Fruit fly (Drosophila melanogaster) whole organism, embryonic: ENCODE results near the gene edin.

ENCODE experiments used
- Atf-2 ChIP-seq: fragments of 200-800 bp; sonication (Bioruptor generic); optimal IDR thresholded peaks from 2 replicates; lab custom pipeline; 2016; ENCODE audit warnings: missing biosample characterization, missing genetic modification characterization
- B-H2 ChIP-seq: fragments of 200-800 bp; sonication (Bioruptor generic); optimal IDR thresholded peaks from 2 replicates; lab custom pipeline; 2018; ENCODE audit warnings: missing biosample characterization, mild to moderate bottlenecking, missing genetic modification characterization
- Bgb ChIP-seq: fragments of 200-800 bp; sonication (Bioruptor generic); IDR thresholded peaks from 2 replicates; pipeline ENCODE4 v1.3.6; 2022; ENCODE audit warnings: missing biosample characterization, missing genetic modification characterization; ENCODE audit not compliant: partially characterized antibody
- CG10274 ChIP-seq: fragments of 200-800 bp; sonication (Bioruptor generic); optimal IDR thresholded peaks from 3 replicates; lab custom pipeline; 2017; ENCODE audit warnings: missing biosample characterization, mild to moderate bottlenecking, missing genetic modification characterization
- CG10979 ChIP-seq: fragments of 200-800 bp; sonication (Bioruptor generic); optimal IDR thresholded peaks from 2 replicates; lab custom pipeline; 2018; ENCODE audit warnings: missing biosample characterization, mild to moderate bottlenecking, missing genetic modification characterization, moderate library complexity
- CG12744 ChIP-seq: fragments of 200-800 bp; sonication (Bioruptor generic); optimal IDR thresholded peaks from 2 replicates; lab custom pipeline; 2016; ENCODE audit warnings: missing biosample characterization, missing genetic modification characterization
- CG3163 ChIP-seq: fragments of 200-800 bp; sonication (Bioruptor generic); optimal IDR thresholded peaks from 3 replicates; lab custom pipeline; 2016; ENCODE audit warnings: missing biosample characterization, missing genetic modification characterization
- CG3726 ChIP-seq: fragments of 200-800 bp; sonication (Bioruptor generic); IDR thresholded peaks from 3 replicates; pipeline ENCODE4, ENCODE4 v1.3.6; 2022; ENCODE audit warnings: missing biosample characterization, missing genetic modification characterization
- CG43689 ChIP-seq: fragments of 200-800 bp; sonication (Bioruptor generic); IDR thresholded peaks from 2 replicates; pipeline ENCODE4 v1.3.6; 2022; ENCODE audit warnings: missing biosample characterization, missing genetic modification characterization
- CG4617 ChIP-seq: fragments of 200-800 bp; sonication (Bioruptor generic); optimal IDR thresholded peaks from 3 replicates; lab custom pipeline; 2016; ENCODE audit warnings: missing biosample characterization, missing genetic modification characterization, borderline replicate concordance
- CG4707 ChIP-seq: fragments of 200-800 bp; sonication (Bioruptor generic); optimal IDR thresholded peaks from 2 replicates; lab custom pipeline; 2018; ENCODE audit warnings: missing biosample characterization, mild to moderate bottlenecking, missing genetic modification characterization, moderate library complexity
- CG4854 ChIP-seq: fragments of 200-800 bp; sonication (Bioruptor generic); optimal IDR thresholded peaks from 2 replicates; lab custom pipeline; 2016; ENCODE audit warnings: missing biosample characterization, missing genetic modification characterization, inconsistent platforms
- CG8281 ChIP-seq: fragments of 200-800 bp; sonication (Bioruptor generic); optimal IDR thresholded peaks from 2 replicates; lab custom pipeline; 2018; ENCODE audit warnings: missing biosample characterization, mild to moderate bottlenecking, missing genetic modification characterization, moderate library complexity
- CG8359 ChIP-seq: fragments of 200-800 bp; sonication (Bioruptor generic); optimal IDR thresholded peaks from 2 replicates; lab custom pipeline; 2017; ENCODE audit warnings: missing biosample characterization, mild to moderate bottlenecking, missing genetic modification characterization, borderline replicate concordance
- Deaf1 ChIP-seq: fragments of 200-800 bp; optimal IDR thresholded peaks from 3 replicates; lab custom pipeline; 2019; ENCODE audit warnings: missing biosample characterization, mild to moderate bottlenecking, missing genetic modification characterization, moderate library complexity
- Doc2 ChIP-seq: fragments of 200-800 bp; sonication (Bioruptor generic); IDR thresholded peaks from 2 replicates; pipeline ENCODE4 v1.3.6; 2022; ENCODE audit warnings: missing biosample characterization, missing genetic modification characterization
- Drgx ChIP-seq: fragments of 200-800 bp; sonication (Bioruptor generic); IDR thresholded peaks from 2 replicates; pipeline ENCODE4 v1.3.6; 2022; ENCODE audit warnings: missing biosample characterization, missing genetic modification characterization
- HHEX ChIP-seq: fragments of 200-800 bp; sonication (Bioruptor generic); optimal IDR thresholded peaks from 3 replicates; lab custom pipeline; 2017; ENCODE audit warnings: missing biosample characterization, mild to moderate bottlenecking, missing genetic modification characterization, missing genetic modification reagents
- Kr ChIP-seq: fragments of 200-800 bp; sonication (Bioruptor generic); optimal IDR thresholded peaks from 2 replicates; lab custom pipeline; 2017; ENCODE audit warnings: missing biosample characterization, mild to moderate bottlenecking, missing genetic modification characterization
- Ptx1 ChIP-seq: fragments of 200-800 bp; sonication (Bioruptor generic); IDR thresholded peaks from 2 replicates; pipeline ENCODE4 v1.3.6; 2022; ENCODE audit warnings: missing biosample characterization, missing genetic modification characterization
- Ravus ChIP-seq: fragments of 200-800 bp; sonication (Bioruptor generic); IDR thresholded peaks from 2 replicates; pipeline ENCODE4 v1.3.6; 2022; ENCODE audit warnings: missing biosample characterization, missing genetic modification characterization
- Ssrp ChIP-seq: fragments of 200-800 bp; sonication (Bioruptor generic); optimal IDR thresholded peaks from 2 replicates; lab custom pipeline; 2018; ENCODE audit warnings: missing biosample characterization, mild to moderate bottlenecking, missing genetic modification characterization, moderate library complexity
- Xrp1 ChIP-seq: fragments of 200-800 bp; sonication (Bioruptor generic); IDR thresholded peaks from 2 replicates; pipeline ENCODE4 v1.3.6; 2022; ENCODE audit warnings: missing biosample characterization, missing genetic modification characterization
- cas ChIP-seq: fragments of 200-800 bp; sonication (Bioruptor generic); IDR thresholded peaks from 2 replicates; pipeline ENCODE4 v1.3.6; 2022; ENCODE audit warnings: missing biosample characterization, missing genetic modification characterization
- chm ChIP-seq: fragments of 200-800 bp; sonication (Bioruptor generic); IDR thresholded peaks from 2 replicates; pipeline ENCODE4 v1.3.6; 2022; ENCODE audit warnings: missing biosample characterization, missing genetic modification characterization
- crc ChIP-seq: fragments of 200-800 bp; sonication (Bioruptor generic); optimal IDR thresholded peaks from 2 replicates; lab custom pipeline; 2016; ENCODE audit warnings: missing biosample characterization, missing genetic modification characterization
- en ChIP-seq: fragments of 200-800 bp; sonication (Bioruptor generic); optimal IDR thresholded peaks from 2 replicates; lab custom pipeline; 2016; ENCODE audit warnings: missing biosample characterization, missing genetic modification characterization
- ewg ChIP-seq: fragments of 200-800 bp; sonication (Bioruptor generic); optimal IDR thresholded peaks from 3 replicates; lab custom pipeline; 2017; ENCODE audit warnings: mild to moderate bottlenecking, missing biosample characterization, missing genetic modification reagents, missing genetic modification characterization
- h ChIP-seq: fragments of >200 bp; optimal IDR thresholded peaks from 2 replicates; lab custom pipeline; 2017
- ham ChIP-seq: fragments of 200-800 bp; sonication (Bioruptor generic); IDR thresholded peaks from 2 replicates; pipeline ENCODE4 v1.3.6; 2022; ENCODE audit warnings: missing biosample characterization, missing genetic modification characterization
- her ChIP-seq: fragments of 200-800 bp; sonication (Bioruptor generic); optimal IDR thresholded peaks from 2 replicates; lab custom pipeline; 2016; ENCODE audit warnings: missing biosample characterization, missing genetic modification characterization
- lab ChIP-seq: fragments of 200-800 bp; sonication (Bioruptor generic); optimal IDR thresholded peaks from 3 replicates; lab custom pipeline; 2017; ENCODE audit warnings: missing biosample characterization, missing genetic modification characterization, mild to moderate bottlenecking, moderate library complexity, missing genetic modification reagents
- mld ChIP-seq: fragments of 200-800 bp; sonication (Bioruptor generic); IDR thresholded peaks from 3 replicates; pipeline ENCODE4 v1.3.6; 2022; ENCODE audit warnings: missing biosample characterization, missing genetic modification characterization; ENCODE audit not compliant: partially characterized antibody
- nom ChIP-seq: fragments of 200-800 bp; sonication (Bioruptor generic); optimal IDR thresholded peaks from 2 replicates; lab custom pipeline; 2017; ENCODE audit warnings: missing biosample characterization, missing genetic modification characterization, mild to moderate bottlenecking, moderate library complexity, missing genetic modification reagents
- otp ChIP-seq: fragments of 200-800 bp; sonication (Bioruptor generic); IDR thresholded peaks from 3 replicates; pipeline ENCODE4, ENCODE4 v1.3.6; 2022; ENCODE audit warnings: missing biosample characterization, missing genetic modification characterization
- run ChIP-seq: fragments of 200-800 bp; sonication (Bioruptor generic); optimal IDR thresholded peaks from 3 replicates; lab custom pipeline; 2018; ENCODE audit warnings: missing biosample characterization, mild to moderate bottlenecking, missing genetic modification characterization
- sens ChIP-seq: fragments of 200-800 bp; sonication (Bioruptor generic); peaks from one replicate; lab custom pipeline; 2016; ENCODE audit warnings: missing biosample characterization, missing genetic modification characterization
- sima ChIP-seq: fragments of 200-800 bp; sonication (Bioruptor generic); optimal IDR thresholded peaks from 2 replicates; lab custom pipeline; 2016; ENCODE audit warnings: missing biosample characterization, missing genetic modification characterization
- slbo ChIP-seq: fragments of 200-800 bp; sonication (Bioruptor generic); IDR thresholded peaks from 2 replicates; pipeline ENCODE4 v1.3.6; 2022; ENCODE audit warnings: missing biosample characterization, missing genetic modification characterization
- ssp ChIP-seq: fragments of 200-800 bp; sonication (Bioruptor generic); IDR thresholded peaks from 2 replicates; pipeline ENCODE4 v1.3.6; 2022; ENCODE audit warnings: missing biosample characterization, missing genetic modification characterization
- tap ChIP-seq: fragments of 200-800 bp; optimal IDR thresholded peaks from 3 replicates; lab custom pipeline; 2019; ENCODE audit warnings: missing biosample characterization, mild to moderate bottlenecking, missing genetic modification characterization, moderate library complexity
- tgo ChIP-seq: fragments of 200-800 bp; sonication (Bioruptor generic); IDR thresholded peaks from 3 replicates; pipeline ENCODE4 v1.3.6; 2022; ENCODE audit warnings: missing biosample characterization, missing genetic modification characterization
- tna ChIP-seq: fragments of 200-800 bp; sonication (Bioruptor generic); IDR thresholded peaks from 2 replicates; pipeline ENCODE4 v1.3.6; 2022; ENCODE audit warnings: missing biosample characterization, missing genetic modification characterization; ENCODE audit not compliant: partially characterized antibody
- vfl ChIP-seq: fragments of 200-800 bp; sonication (Bioruptor generic); optimal IDR thresholded peaks from 2 replicates; lab custom pipeline; 2016; ENCODE audit warnings: missing biosample characterization, missing genetic modification characterization
- vvl ChIP-seq: fragments of 200-800 bp; sonication (Bioruptor generic); IDR thresholded peaks from 2 replicates; pipeline ENCODE4 v1.3.6; 2022; ENCODE audit warnings: missing biosample characterization, missing genetic modification characterization
- wdn ChIP-seq: fragments of 200-800 bp; sonication (Bioruptor generic); IDR thresholded peaks from 2 replicates; pipeline ENCODE4 v1.3.6; 2022; ENCODE audit warnings: missing biosample characterization, missing genetic modification characterization
- wor ChIP-seq: fragments of 200-800 bp; sonication (Bioruptor generic); IDR thresholded peaks from 2 replicates; pipeline ENCODE4 v1.3.6; 2022; ENCODE audit warnings: missing biosample characterization, missing genetic modification characterization
- zf30C ChIP-seq: fragments of 200-800 bp; sonication (Bioruptor generic); optimal IDR thresholded peaks from 3 replicates; lab custom pipeline; 2018; ENCODE audit warnings: missing biosample characterization, mild to moderate bottlenecking, missing genetic modification characterization
- zfh1 ChIP-seq: fragments of 200-800 bp; sonication (Bioruptor generic); IDR thresholded peaks from 3 replicates; pipeline ENCODE4 v1.3.6; 2022; ENCODE audit warnings: missing biosample characterization, missing genetic modification characterization

edin gene

DNA sequence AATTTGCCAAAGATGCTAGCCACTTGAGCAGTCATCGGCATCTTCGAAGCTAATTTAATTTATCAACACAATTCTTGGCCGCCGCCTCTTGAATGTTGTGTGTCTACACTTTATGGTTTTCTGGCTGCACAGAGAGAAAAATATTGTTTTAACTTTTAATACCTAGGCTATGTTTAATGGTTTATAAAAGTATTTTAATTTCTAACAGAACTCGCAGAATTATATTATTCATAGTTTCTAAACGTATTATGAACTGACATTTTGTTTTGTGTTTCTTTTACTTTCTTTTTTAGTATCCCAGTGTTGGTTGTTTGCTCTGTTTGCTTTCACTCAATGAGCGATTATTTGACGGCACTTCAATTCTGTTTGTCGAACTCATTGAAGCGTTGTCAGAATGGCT lies 37.5 kb downstream of the edin start (continued):
- TF ChIP-seq Ssrp (tag; lab: Kevin White, UChicago), result peak; percentile 36
- TF ChIP-seq CG12744 (GFP tag; lab: Kevin White, UChicago), result no peak
- no peak for TF ChIP-seq ssp (GFP tag; lab: Robert Waterston, UW)
- TF ChIP-seq vfl (GFP tag; lab: Kevin White, UChicago), result no peak
- no peak for TF ChIP-seq CG8359 (GFP tag; lab: Kevin White, UChicago)
- peak; percentile 47; the same call in 1 of the 2 replicates for TF ChIP-seq chm (GFP tag; lab: Robert Waterston, UW)
- peak; percentile 7 for TF ChIP-seq ewg (GFP tag; lab: Kevin White, UChicago)
- TF ChIP-seq zfh1 (GFP tag; lab: Robert Waterston, UW), result peak; percentile 51; the same call in 1 of the 3 replicates
- peak; percentile 42 for TF ChIP-seq lab (GFP tag; lab: Kevin White, UChicago)
- no peak for TF ChIP-seq B-H2
- no peak for TF ChIP-seq tap (tag; lab: Kevin White, UChicago)
- peak; percentile 26 for TF ChIP-seq CG4854 (GFP tag; lab: Kevin White, UChicago)
- peak; percentile 54 for TF ChIP-seq slbo (GFP tag; lab: Robert Waterston, UW)
- no peak for TF ChIP-seq Deaf1
- TF ChIP-seq HHEX, result no peak
- no peak for TF ChIP-seq Atf-2 (GFP tag; lab: Kevin White, UChicago)
- TF ChIP-seq Drgx (GFP tag; lab: Robert Waterston, UW), result no peak
- TF ChIP-seq en (GFP tag; lab: Kevin White, UChicago), result no peak
- TF ChIP-seq wdn (GFP tag; lab: Robert Waterston, UW), result no peak
- TF ChIP-seq cas (GFP tag; lab: Robert Waterston, UW), result no peak
- no peak for TF ChIP-seq Doc2 (GFP tag; lab: Robert Waterston, UW)
- no peak for TF ChIP-seq nom (GFP tag; lab: Kevin White, UChicago)
- TF ChIP-seq otp, result no peak
- no peak for TF ChIP-seq CG3163 (GFP tag; lab: Kevin White, UChicago)
- no peak for TF ChIP-seq zf30C
- TF ChIP-seq CG43689 (GFP tag; lab: Robert Waterston, UW), result no peak
- no peak for TF ChIP-seq h (lab: Kevin White, UChicago)
- TF ChIP-seq sima, result no peak

dm6 chr3L:17532898-17533700 lies 38.4 kb downstream of the edin start:
- no peak for TF ChIP-seq Atf-2 (GFP tag; lab: Kevin White, UChicago)
- TF ChIP-seq wor (GFP tag; lab: Robert Waterston, UW), result no peak
- TF ChIP-seq sima, result no peak
- no peak; the same call in 1 of the 2 replicates for TF ChIP-seq Drgx (GFP tag; lab: Robert Waterston, UW)
- no peak for TF ChIP-seq run
- peak; percentile 34 for TF ChIP-seq CG10979 (tag; lab: Kevin White, UChicago)
- TF ChIP-seq CG3726, result no peak
- no peak for TF ChIP-seq CG4707 (GFP tag; lab: Kevin White, UChicago)
- no peak for TF ChIP-seq CG10274 (GFP tag; lab: Kevin White, UChicago)
- TF ChIP-seq vvl (GFP tag; lab: Robert Waterston, UW), result peak; percentile 74
- no peak for TF ChIP-seq crc (GFP tag; lab: Kevin White, UChicago)
- peak; percentile 11 for TF ChIP-seq CG4617 (GFP tag; lab: Kevin White, UChicago)
- TF ChIP-seq Doc2 (GFP tag; lab: Robert Waterston, UW), result no peak
- TF ChIP-seq ham, result no peak
- TF ChIP-seq CG12744 (GFP tag; lab: Kevin White, UChicago), result no peak
- TF ChIP-seq Bgb, result peak; percentile 79
- TF ChIP-seq CG8281 (tag; lab: Kevin White, UChicago), result no peak
- no peak for TF ChIP-seq Ravus
- peak; percentile 52 for TF ChIP-seq tna (GFP tag; lab: Robert Waterston, UW)
- TF ChIP-seq Xrp1 (GFP tag; lab: Robert Waterston, UW), result peak; percentile 28; the same call in 1 of the 2 replicates
- no peak for TF ChIP-seq Kr (GFP tag; lab: Kevin White, UChicago)
- no peak; the same call in 2 of the 3 replicates for TF ChIP-seq mld (GFP tag; lab: Robert Waterston, UW)
- peak; percentile 28 for TF ChIP-seq her (GFP tag; lab: Kevin White, UChicago)
- peak; percentile 75 for TF ChIP-seq sens (GFP tag; lab: Kevin White, UChicago)
- TF ChIP-seq Ptx1 (GFP tag; lab: Robert Waterston, UW), result 0 out of 2 replicates have a peak, but pooled peaks have one; percentile 56
- peak; percentile 26; the same call in 1 of the 3 replicates for TF ChIP-seq tgo (GFP tag; lab: Robert Waterston, UW)
